Worm (Caenorhabditis elegans) whole organism, late embryonic: Measurements from ENCODE around the gene T20B12.4.

Experiments used
- F13H6.1 ChIP-seq: sonication (generic microtip); optimal IDR thresholded peaks from 2 replicates; lab custom pipeline; 2016; ENCODE audit warnings: missing genetic modification characterization, missing compliant biosample characterization
- ama-1 ChIP-seq: fragments of 150-350 bp; optimal IDR thresholded peaks from 2 replicates; lab custom pipeline; 2014
- ceh-22 ChIP-seq: sonication (generic microtip); optimal IDR thresholded peaks from 2 replicates; lab custom pipeline; 2017; ENCODE audit warnings: missing biosample characterization, missing genetic modification characterization
- ceh-34 ChIP-seq: sonication (generic microtip); optimal IDR thresholded peaks from 2 replicates; lab custom pipeline; 2016; ENCODE audit warnings: mild to moderate bottlenecking, missing genetic modification characterization, missing compliant biosample characterization
- dve-1 ChIP-seq: sonication (generic microtip); optimal IDR thresholded peaks from 2 replicates; lab custom pipeline; 2017; ENCODE audit warnings: antibody characterized with exemption, mild to moderate bottlenecking, missing genetic modification characterization, missing compliant biosample characterization
- gmeb-2 ChIP-seq: sonication (generic microtip); optimal IDR thresholded peaks from 2 replicates; lab custom pipeline; 2016; ENCODE audit warnings: missing genetic modification characterization, inconsistent platforms, missing compliant biosample characterization
- hlh-15 ChIP-seq: sonication (generic microtip); optimal IDR thresholded peaks from 2 replicates; lab custom pipeline; 2016; ENCODE audit warnings: missing genetic modification characterization, missing compliant biosample characterization
- lin-11 ChIP-seq: fragments of 200-800 bp; sonication (Bioruptor generic); optimal IDR thresholded peaks from 2 replicates; lab custom pipeline; 2018; ENCODE audit warnings: mild to moderate bottlenecking, missing genetic modification characterization, missing compliant biosample characterization
- nfya-1 ChIP-seq: sonication (generic microtip); optimal IDR thresholded peaks from 2 replicates; lab custom pipeline; 2017; ENCODE audit warnings: missing genetic modification characterization, mild to moderate bottlenecking, missing compliant biosample characterization, antibody characterized with exemption, moderate library complexity
- ref-2 ChIP-seq: sonication (generic microtip); optimal IDR thresholded peaks from 2 replicates; lab custom pipeline; 2016; ENCODE audit warnings: missing genetic modification characterization, missing compliant biosample characterization
- unc-42 ChIP-seq: sonication (generic microtip); optimal IDR thresholded peaks from 2 replicates; lab custom pipeline; 2016; ENCODE audit warnings: missing genotype, missing genetic modification characterization, missing compliant biosample characterization

ce11 chrIII:7378522-7378921 lies 11.0 kb downstream of the T20B12.4 start:
- TF ChIP-seq unc-42 (tag; lab: Kevin White, UChicago) (no peak), F13H6.1 (no peak), ceh-22 (tag; lab: Kevin White, UChicago) (no peak), ref-2 (tag; lab: Kevin White, UChicago) (no peak), lin-11 (no peak), gmeb-2 (tag; lab: Kevin White, UChicago) (no peak), nfya-1 (tag; lab: Kevin White, UChicago) (no peak), ceh-34 (no peak), dve-1 (no peak), ama-1 (lab: Kevin White, UChicago) (no peak), hlh-15 (tag; lab: Kevin White, UChicago) (no peak)
